Fruit fly (Drosophila melanogaster) whole organism, embryonic: ENCODE measurements around the gene CG17778.

Experiments
- Adf1 ChIP-seq: fragments of 200-800 bp; sonication (Bioruptor generic); IDR thresholded peaks from 2 replicates; pipeline ENCODE4 v1.3.6; 2022; ENCODE audit warnings: missing biosample characterization, missing genetic modification characterization
- Atf6 ChIP-seq: fragments of 200-800 bp; sonication (Bioruptor generic); IDR thresholded peaks from 2 replicates; pipeline ENCODE4 v1.3.6; 2022; ENCODE audit warnings: missing biosample characterization, missing genetic modification characterization
- Bgb ChIP-seq: fragments of 200-800 bp; sonication (Bioruptor generic); IDR thresholded peaks from 2 replicates; pipeline ENCODE4 v1.3.6; 2022; ENCODE audit warnings: missing biosample characterization, missing genetic modification characterization; ENCODE audit not compliant: partially characterized antibody
- CG10209 ChIP-seq: fragments of 200-800 bp; sonication (Bioruptor generic); optimal IDR thresholded peaks from 3 replicates; lab custom pipeline; 2017; ENCODE audit warnings: missing biosample characterization, mild to moderate bottlenecking, missing genetic modification characterization, missing genetic modification reagents
- CG10462 ChIP-seq: fragments of 200-800 bp; sonication (Bioruptor generic); optimal IDR thresholded peaks from 2 replicates; lab custom pipeline; 2016; ENCODE audit warnings: missing biosample characterization, missing genetic modification characterization
- CG12155 ChIP-seq: fragments of 200-800 bp; sonication (Bioruptor generic); optimal IDR thresholded peaks from 3 replicates; lab custom pipeline; 2016; ENCODE audit warnings: missing biosample characterization, missing genetic modification characterization
- CG12391 ChIP-seq: fragments of 200-800 bp; sonication (Bioruptor generic); optimal IDR thresholded peaks from 3 replicates; lab custom pipeline; 2018; ENCODE audit warnings: missing biosample characterization, mild to moderate bottlenecking, missing genetic modification characterization, moderate library complexity
- CG13296 ChIP-seq: fragments of 200-800 bp; sonication (Bioruptor generic); optimal IDR thresholded peaks from 3 replicates; lab custom pipeline; 2018; ENCODE audit warnings: missing biosample characterization, mild to moderate bottlenecking, missing genetic modification characterization
- CG13424 ChIP-seq: fragments of 200-800 bp; sonication (Bioruptor generic); optimal IDR thresholded peaks from 2 replicates; lab custom pipeline; 2019; ENCODE audit warnings: missing biosample characterization, mild to moderate bottlenecking, missing genetic modification characterization, moderate library complexity
- CG14667 ChIP-seq: fragments of 200-800 bp; sonication (Bioruptor generic); IDR thresholded peaks from 2 replicates; pipeline ENCODE4 v1.3.6; 2022; ENCODE audit warnings: missing biosample characterization, missing genetic modification characterization
- CG15011 ChIP-seq: fragments of 200-800 bp; sonication (Bioruptor generic); optimal IDR thresholded peaks from 3 replicates; lab custom pipeline; 2018; ENCODE audit warnings: missing biosample characterization, mild to moderate bottlenecking, missing genetic modification characterization
- CG15073 ChIP-seq: fragments of 200-800 bp; sonication (Bioruptor generic); optimal IDR thresholded peaks from 2 replicates; lab custom pipeline; 2016; ENCODE audit warnings: missing biosample characterization, missing genetic modification characterization
- CG15269 ChIP-seq: fragments of 200-800 bp; sonication (Bioruptor generic); optimal IDR thresholded peaks from 2 replicates; lab custom pipeline; 2018; ENCODE audit warnings: missing biosample characterization, mild to moderate bottlenecking, missing genetic modification characterization, moderate library complexity
- CG18599 ChIP-seq: fragments of 200-800 bp; sonication (Bioruptor generic); optimal IDR thresholded peaks from 3 replicates; lab custom pipeline; 2017; ENCODE audit warnings: missing biosample characterization, missing genetic modification characterization, mild to moderate bottlenecking, moderate library complexity, missing genetic modification reagents
- CG31441 ChIP-seq: fragments of 200-800 bp; sonication (Bioruptor generic); IDR thresholded peaks from 2 replicates; pipeline ENCODE4 v1.3.6; 2022; ENCODE audit warnings: missing biosample characterization, missing genetic modification characterization
- CG34224 ChIP-seq: fragments of 200-800 bp; sonication (Bioruptor generic); IDR thresholded peaks from 3 replicates; pipeline ENCODE4 v1.3.6; 2022; ENCODE audit warnings: missing biosample characterization, missing genetic modification characterization; ENCODE audit not compliant: partially characterized antibody
- CG3726 ChIP-seq: fragments of 200-800 bp; sonication (Bioruptor generic); IDR thresholded peaks from 3 replicates; pipeline ENCODE4, ENCODE4 v1.3.6; 2022; ENCODE audit warnings: missing biosample characterization, missing genetic modification characterization
- CG4360 ChIP-seq: fragments of 200-800 bp; sonication (Bioruptor generic); IDR thresholded peaks from 2 replicates; pipeline ENCODE4 v1.3.6; 2022; ENCODE audit warnings: missing biosample characterization, missing genetic modification characterization
- CG4707 ChIP-seq: fragments of 200-800 bp; sonication (Bioruptor generic); optimal IDR thresholded peaks from 2 replicates; lab custom pipeline; 2018; ENCODE audit warnings: missing biosample characterization, mild to moderate bottlenecking, missing genetic modification characterization, moderate library complexity
- CG4820 ChIP-seq: fragments of 200-800 bp; sonication (Bioruptor generic); optimal IDR thresholded peaks from 3 replicates; lab custom pipeline; 2016; ENCODE audit warnings: missing biosample characterization, missing genetic modification characterization
- CG6813 ChIP-seq: fragments of 200-800 bp; sonication (Bioruptor generic); optimal IDR thresholded peaks from 2 replicates; lab custom pipeline; 2017; ENCODE audit warnings: missing biosample characterization, missing genetic modification characterization, mild to moderate bottlenecking, moderate library complexity, missing genetic modification reagents
- Eip74EF ChIP-seq, 2 experiments: fragments of 200-800 bp in 1 of 2; fragments of >200 bp in 1 of 2; sonication (Bioruptor generic) in 1 of 2; optimal IDR thresholded peaks; 2 replicates each; lab custom pipeline; 2017 to 2019; ENCODE audit warnings: missing biosample characterization in 2 of 2, missing genetic modification characterization in 2 of 2, mild to moderate bottlenecking in 1 of 2, moderate library complexity in 1 of 2
- Fer1 ChIP-seq: fragments of 200-800 bp; sonication (Bioruptor generic); optimal IDR thresholded peaks from 2 replicates; lab custom pipeline; 2017; ENCODE audit warnings: missing biosample characterization, mild to moderate bottlenecking, missing genetic modification characterization
- Fer3 ChIP-seq: fragments of 200-800 bp; sonication (Bioruptor generic); optimal IDR thresholded peaks from 2 replicates; lab custom pipeline; 2018; ENCODE audit warnings: missing biosample characterization, mild to moderate bottlenecking, missing genetic modification characterization, moderate library complexity
- HLH4C ChIP-seq: fragments of 200-800 bp; sonication (Bioruptor generic); IDR thresholded peaks from 3 replicates; pipeline ENCODE4 v1.3.6; 2022; ENCODE audit warnings: missing biosample characterization, missing genetic modification characterization; ENCODE audit not compliant: partially characterized antibody
- HmgZ ChIP-seq: fragments of 200-800 bp; sonication (Bioruptor generic); optimal IDR thresholded peaks from 2 replicates; lab custom pipeline; 2018; ENCODE audit warnings: missing biosample characterization, mild to moderate bottlenecking, missing genetic modification characterization
- Jarid2 ChIP-seq: fragments of 200-800 bp; sonication (Bioruptor generic); optimal IDR thresholded peaks from 3 replicates; lab custom pipeline; 2017; ENCODE audit warnings: mild to moderate bottlenecking, missing biosample characterization, missing genetic modification reagents, missing genetic modification characterization
- Med ChIP-seq: fragments of 200-800 bp; sonication (Bioruptor generic); peaks from one replicate; lab custom pipeline; 2016; ENCODE audit warnings: missing biosample characterization, missing genetic modification characterization, mild to moderate bottlenecking, inconsistent platforms, moderate library complexity
- Meics ChIP-seq: fragments of 200-800 bp; sonication (Bioruptor generic); optimal IDR thresholded peaks from 2 replicates; lab custom pipeline; 2017; ENCODE audit warnings: missing biosample characterization, mild to moderate bottlenecking, missing genetic modification characterization
- Myb ChIP-seq: fragments of 200-800 bp; sonication (Bioruptor generic); optimal IDR thresholded peaks from 2 replicates; lab custom pipeline; 2016; ENCODE audit warnings: missing biosample characterization, missing genetic modification characterization
- NC2β ChIP-seq: fragments of 200-800 bp; sonication (Bioruptor generic); optimal IDR thresholded peaks from 2 replicates; lab custom pipeline; 2016; ENCODE audit warnings: missing biosample characterization, missing genetic modification characterization
- Neu2 ChIP-seq: fragments of 200-800 bp; sonication (Bioruptor generic); optimal IDR thresholded peaks from 3 replicates; lab custom pipeline; 2016; ENCODE audit warnings: missing biosample characterization, missing genetic modification characterization, borderline replicate concordance
- PHDP ChIP-seq: fragments of 200-800 bp; sonication (Bioruptor generic); optimal IDR thresholded peaks from 3 replicates; lab custom pipeline; 2018; ENCODE audit warnings: missing biosample characterization, mild to moderate bottlenecking, missing genetic modification characterization, moderate library complexity
- Rfx ChIP-seq: fragments of 200-800 bp; sonication (Bioruptor generic); IDR thresholded peaks from 2 replicates; pipeline ENCODE4 v1.3.6; 2022; ENCODE audit warnings: missing biosample characterization, missing genetic modification characterization
- Tbp ChIP-seq: fragments of >200 bp; optimal IDR thresholded peaks from 2 replicates; lab custom pipeline; 2018; ENCODE audit warnings: missing biosample characterization, missing genetic modification characterization
- bab2 ChIP-seq: fragments of 200-800 bp; sonication (Bioruptor generic); optimal IDR thresholded peaks from 2 replicates; lab custom pipeline; 2016; ENCODE audit warnings: missing biosample characterization, missing genetic modification characterization
- bsh ChIP-seq, 2 experiments: fragments of 200-800 bp; sonication (Bioruptor generic); optimal IDR thresholded peaks; 2 replicates each; lab custom pipeline; 2017 to 2018; ENCODE audit warnings: mild to moderate bottlenecking in 2 of 2, missing biosample characterization in 2 of 2, missing genetic modification characterization in 2 of 2, moderate library complexity in 1 of 2
- crc ChIP-seq: fragments of 200-800 bp; sonication (Bioruptor generic); optimal IDR thresholded peaks from 2 replicates; lab custom pipeline; 2016; ENCODE audit warnings: missing biosample characterization, missing genetic modification characterization
- fd3F ChIP-seq: fragments of 200-800 bp; sonication (Bioruptor generic); optimal IDR thresholded peaks from 2 replicates; lab custom pipeline; 2018; ENCODE audit warnings: missing biosample characterization, mild to moderate bottlenecking, missing genetic modification characterization, moderate library complexity
- grau ChIP-seq: fragments of 200-800 bp; optimal IDR thresholded peaks from 3 replicates; lab custom pipeline; 2019; ENCODE audit warnings: missing biosample characterization, mild to moderate bottlenecking, missing genetic modification characterization, moderate library complexity
- gsb-n ChIP-seq: fragments of 200-800 bp; sonication (Bioruptor generic); optimal IDR thresholded peaks from 3 replicates; lab custom pipeline; 2018; ENCODE audit warnings: missing biosample characterization, mild to moderate bottlenecking, missing genetic modification characterization
- kah ChIP-seq: fragments of 200-800 bp; sonication (Bioruptor generic); optimal IDR thresholded peaks from 2 replicates; lab custom pipeline; 2018; ENCODE audit warnings: missing biosample characterization, mild to moderate bottlenecking, missing genetic modification characterization
- knrl ChIP-seq: fragments of 200-800 bp; sonication (Bioruptor generic); IDR thresholded peaks from 3 replicates; pipeline ENCODE4 v1.3.6; 2022; ENCODE audit warnings: missing biosample characterization, missing genetic modification characterization; ENCODE audit not compliant: partially characterized antibody
- nau ChIP-seq: fragments of 200-800 bp; sonication (Bioruptor generic); optimal IDR thresholded peaks from 3 replicates; lab custom pipeline; 2017; ENCODE audit warnings: missing biosample characterization, mild to moderate bottlenecking, missing genetic modification characterization, missing genetic modification reagents
- nerfin-2 ChIP-seq: fragments of 200-800 bp; sonication (Bioruptor generic); IDR thresholded peaks from 2 replicates; pipeline ENCODE4 v1.3.6; 2022; ENCODE audit warnings: missing biosample characterization, missing genetic modification characterization; ENCODE audit not compliant: partially characterized antibody
- ro ChIP-seq: fragments of 200-800 bp; sonication (Bioruptor generic); IDR thresholded peaks from 2 replicates; pipeline ENCODE4 v1.3.6; 2022; ENCODE audit warnings: missing biosample characterization, missing genetic modification characterization
- salm ChIP-seq: fragments of 200-800 bp; sonication (Bioruptor generic); optimal IDR thresholded peaks from 2 replicates; lab custom pipeline; 2018; ENCODE audit warnings: missing biosample characterization, mild to moderate bottlenecking, missing genetic modification characterization
- slp2 ChIP-seq: fragments of 200-800 bp; sonication (Bioruptor generic); optimal IDR thresholded peaks from 2 replicates; lab custom pipeline; 2016; ENCODE audit warnings: missing biosample characterization, missing genetic modification characterization
- tup ChIP-seq: fragments of 200-800 bp; sonication (Bioruptor generic); optimal IDR thresholded peaks from 2 replicates; lab custom pipeline; 2016; ENCODE audit warnings: missing biosample characterization, mild to moderate bottlenecking, missing genetic modification characterization, moderate library complexity
- unpg ChIP-seq: fragments of 200-800 bp; sonication (Bioruptor generic); optimal IDR thresholded peaks from 3 replicates; lab custom pipeline; 2018; ENCODE audit warnings: missing biosample characterization, mild to moderate bottlenecking, missing genetic modification characterization, moderate library complexity

Gene CG17778

DNA sequence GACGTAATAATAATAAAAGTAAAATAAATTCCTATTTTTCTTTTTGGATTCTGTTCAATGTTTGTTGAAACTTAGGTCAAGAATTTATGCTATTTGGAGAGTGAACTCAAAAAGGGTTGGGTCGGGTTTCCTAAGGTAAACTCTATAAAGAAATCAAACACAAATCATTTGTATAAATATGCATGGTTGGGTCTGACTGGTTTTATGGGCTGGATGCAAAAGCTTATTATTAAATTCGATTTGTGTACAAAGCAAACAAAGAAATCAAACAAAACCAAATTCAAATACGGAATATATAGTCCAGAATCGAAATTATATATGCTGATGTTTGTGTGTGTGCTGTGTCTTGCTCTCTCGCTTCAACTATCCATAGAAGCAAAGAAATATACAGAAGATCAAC lies 21.3 kb downstream of the CG17778 start:
- TF ChIP-seq NC2β (GFP tag; lab: Kevin White, UChicago): no peak
- TF ChIP-seq Myb (GFP tag; lab: Kevin White, UChicago): no peak
- TF ChIP-seq Jarid2 (GFP tag; lab: Kevin White, UChicago): no peak
- no peak for TF ChIP-seq knrl (GFP tag; lab: Robert Waterston, UW)
- TF ChIP-seq CG15073 (GFP tag; lab: Kevin White, UChicago): no peak
- TF ChIP-seq Eip74EF (GFP tag; optimal IDR thresholded peaks at IDR 0.05; lab: Kevin White, UChicago): peak in 1 of 2 experiments; percentile 7
- TF ChIP-seq ro: no peak
- no peak for TF ChIP-seq Tbp
- peak; percentile 48 for TF ChIP-seq Meics (GFP tag; lab: Kevin White, UChicago)
- no peak for TF ChIP-seq Bgb
- no peak for TF ChIP-seq CG14667 (GFP tag; lab: Robert Waterston, UW)
- peak; percentile 30 for TF ChIP-seq nau
- no peak for TF ChIP-seq tup (GFP tag; lab: Kevin White, UChicago)
- peak; percentile 82 for TF ChIP-seq Med
- peak; percentile 33 for TF ChIP-seq bab2 (GFP tag; lab: Kevin White, UChicago)
- no peak for TF ChIP-seq kah (GFP tag; lab: Kevin White, UChicago)
- peak; percentile 40 for TF ChIP-seq CG15011 (GFP tag; lab: Kevin White, UChicago)
- no peak for TF ChIP-seq salm
- peak; percentile 54 for TF ChIP-seq CG13296 (GFP tag; lab: Kevin White, UChicago)
- no peak for TF ChIP-seq crc
- peak; percentile 22; the same call in 1 of the 2 replicates for TF ChIP-seq Atf6
- TF ChIP-seq Fer1 (GFP tag; lab: Kevin White, UChicago): peak; percentile 36
- TF ChIP-seq CG31441: no peak
- peak; percentile 66 for TF ChIP-seq PHDP (tag; lab: Kevin White, UChicago)
- TF ChIP-seq CG10462 (GFP tag; lab: Kevin White, UChicago): no peak
- no peak for TF ChIP-seq CG3726 (GFP tag; lab: Robert Waterston, UW)
- TF ChIP-seq CG34224 (GFP tag; lab: Robert Waterston, UW): no peak
- TF ChIP-seq unpg: peak; percentile 16
- TF ChIP-seq slp2 (GFP tag; lab: Kevin White, UChicago): no peak
- no peak for TF ChIP-seq CG13424 (tag; lab: Kevin White, UChicago)
- TF ChIP-seq bsh (GFP tag; optimal IDR thresholded peaks at IDR 0.05; lab: Kevin White, UChicago): peak in 1 of 2 experiments; percentile 35
- peak; percentile 13 for TF ChIP-seq grau (tag; lab: Kevin White, UChicago)
- TF ChIP-seq nerfin-2: no peak
- TF ChIP-seq fd3F (GFP tag; lab: Kevin White, UChicago): peak; percentile 40
- peak; percentile 16 for TF ChIP-seq CG10209 (GFP tag; lab: Kevin White, UChicago)
- TF ChIP-seq CG15269: peak; percentile 34
- TF ChIP-seq CG12391 (tag; lab: Kevin White, UChicago): no peak
- TF ChIP-seq Neu2 (GFP tag; lab: Kevin White, UChicago): no peak
- TF ChIP-seq CG4707 (GFP tag; lab: Kevin White, UChicago): no peak
- no peak for TF ChIP-seq CG12155
- peak; percentile 8 for TF ChIP-seq HmgZ
- peak; percentile 44 for TF ChIP-seq CG18599 (GFP tag; lab: Kevin White, UChicago)
- no peak for TF ChIP-seq HLH4C (GFP tag; lab: Robert Waterston, UW)
- TF ChIP-seq CG4360 (GFP tag; lab: Robert Waterston, UW): no peak
- TF ChIP-seq Rfx (GFP tag; lab: Robert Waterston, UW): no peak; the same call in 1 of the 2 replicates
- TF ChIP-seq Adf1 (GFP tag; lab: Robert Waterston, UW): no peak
- TF ChIP-seq gsb-n: no peak
- TF ChIP-seq CG4820 (GFP tag; lab: Kevin White, UChicago): no peak
- peak; percentile 45 for TF ChIP-seq Fer3 (tag; lab: Kevin White, UChicago)
- peak; percentile 69 for TF ChIP-seq CG6813 (GFP tag; lab: Kevin White, UChicago)
